Worm (Caenorhabditis elegans): ENCODE data around the gene cisd-3.1.
A peak's percentile ranks its signal among the peaks of the same experiment; 100 is the strongest.

Gene cisd-3.1

ce11 chrIII:4494541-4495010 is 48.1 kb upstream of the cisd-3.1 start (continued):
- TF ChIP-seq rcor-1 (GFP tag; IDR thresholded peaks at IDR 0.05) (no peak), ceh-79 (tag; optimal IDR thresholded peaks at IDR 0.05) (no peak), hlh-26 (GFP tag; conservative IDR thresholded peaks at IDR 0.05) (no peak), ceh-40 (GFP tag; IDR thresholded peaks at IDR 0.05) (no peak), dpff-1 (tag; optimal IDR thresholded peaks at IDR 0.05) (no peak), hrde-1 (tag; optimal IDR thresholded peaks at IDR 0.05; ENCODE audit: borderline replicate concordance) (no peak), dox-1 (GFP tag; IDR thresholded peaks at IDR 0.05) (peak; percentile 27; the same call in 1 of the 2 replicates), Y67H2A.10 (GFP tag; conservative IDR thresholded peaks at IDR 0.05) (no peak), hlh-12 (tag; optimal IDR thresholded peaks at IDR 0.05) (no peak), madf-6 (GFP tag; IDR thresholded peaks at IDR 0.05) (0 out of 2 replicates have a peak, but pooled peaks have one; percentile 16), lin-26 (GFP tag; IDR thresholded peaks at IDR 0.05) (peak; percentile 51; the same call in 1 of the 2 replicates), F55B11.4 (tag; optimal IDR thresholded peaks at IDR 0.05; ENCODE audit: borderline replicate concordance, insufficient read depth) (no peak), nhr-120 (GFP tag; IDR thresholded peaks at IDR 0.05) (no peak), nfya-2 (GFP tag; IDR thresholded peaks at IDR 0.05) (no peak), B0019.2 (GFP tag; conservative IDR thresholded peaks at IDR 0.05) (no peak), zim-3 (tag; optimal IDR thresholded peaks at IDR 0.05) (no peak), nfya-1 (tag; optimal IDR thresholded peaks at IDR 0.05; ENCODE audit: borderline replicate concordance, insufficient read depth) (no peak), die-1 (tag; optimal IDR thresholded peaks at IDR 0.05) (peak; percentile 55), pha-4 (tag; optimal IDR thresholded peaks at IDR 0.05) (no peak), zfh-2 (GFP tag; conservative IDR thresholded peaks at IDR 0.05) (no peak), egl-18 (GFP tag; IDR thresholded peaks at IDR 0.05) (no peak), rec-8 (tag; optimal IDR thresholded peaks at IDR 0.05) (no peak), ztf-26 (tag; optimal IDR thresholded peaks at IDR 0.05) (peak; percentile 65), sdz-38 (tag; optimal IDR thresholded peaks at IDR 0.05) (no peak), dpl-1 (GFP tag; optimal IDR thresholded peaks at IDR 0.05) (no peak), F57A8.1 (GFP tag; optimal IDR thresholded peaks at IDR 0.05) (no peak), ztf-22 (GFP tag; optimal IDR thresholded peaks at IDR 0.05) (no peak), F52B5.7 (tag; optimal IDR thresholded peaks at IDR 0.05) (no peak), madf-8 (GFP tag; conservative IDR thresholded peaks at IDR 0.05) (no peak), aptf-2 (GFP tag; conservative IDR thresholded peaks at IDR 0.05) (no peak), repo-1 (tag; optimal IDR thresholded peaks at IDR 0.05) (no peak), ets-4 (GFP tag; optimal IDR thresholded peaks at IDR 0.05) (peak; percentile 10), F49E8.2 (tag; optimal IDR thresholded peaks at IDR 0.05; ENCODE audit: insufficient read depth) (no peak), mel-28 (tag; optimal IDR thresholded peaks at IDR 0.05; ENCODE audit: borderline replicate concordance) (no peak), let-607 (tag; optimal IDR thresholded peaks at IDR 0.05) (no peak), mcd-1 (GFP tag; IDR thresholded peaks at IDR 0.05) (no peak), ceh-100 (GFP tag; IDR thresholded peaks at IDR 0.05) (no peak), chd-7 (tag; optimal IDR thresholded peaks at IDR 0.05) (peak; percentile 13), akir-1 (GFP tag; optimal IDR thresholded peaks at IDR 0.05) (no peak), madf-10 (tag; optimal IDR thresholded peaks at IDR 0.05) (peak; percentile 35), K11D2.4 (GFP tag; IDR thresholded peaks at IDR 0.05) (0 out of 2 replicates have a peak, but pooled peaks have one; percentile 24), ccch-3 (GFP tag; optimal IDR thresholded peaks at IDR 0.05) (no peak), T26A5.8 (tag; optimal IDR thresholded peaks at IDR 0.05) (no peak), hmg-1.2 (GFP tag; IDR thresholded peaks at IDR 0.05) (no peak), nfyb-1 (GFP tag; IDR thresholded peaks at IDR 0.05) (no peak), bed-2 (GFP tag; IDR thresholded peaks at IDR 0.05) (no peak), atf-7 (tag; optimal IDR thresholded peaks at IDR 0.05) (peak; percentile 83), nhr-80 (tag; optimal IDR thresholded peaks at IDR 0.05) (peak; percentile 82), pbrm-1 (GFP tag; IDR thresholded peaks at IDR 0.05) (no peak)
